Fruit fly (Drosophila melanogaster) whole organism, embryonic: ENCODE data around the gene CG8312.

Experiments used
- Aef1 ChIP-seq: fragments of 200-800 bp; sonication (Bioruptor generic); IDR thresholded peaks from 3 replicates; pipeline ENCODE4 v1.3.6; 2022; ENCODE audit warnings: missing biosample characterization, missing genetic modification characterization
- Atf6 ChIP-seq: fragments of 200-800 bp; sonication (Bioruptor generic); IDR thresholded peaks from 2 replicates; pipeline ENCODE4 v1.3.6; 2022; ENCODE audit warnings: missing biosample characterization, missing genetic modification characterization
- CG10366 ChIP-seq: fragments of 200-800 bp; sonication (Bioruptor generic); IDR thresholded peaks from 2 replicates; pipeline ENCODE4 v1.3.6; 2022; ENCODE audit warnings: missing biosample characterization, missing genetic modification characterization
- CG10543 ChIP-seq: fragments of 200-800 bp; sonication (Bioruptor generic); optimal IDR thresholded peaks from 3 replicates; lab custom pipeline; 2017; ENCODE audit warnings: missing biosample characterization, mild to moderate bottlenecking, missing genetic modification characterization, moderate library complexity
- CG12769 ChIP-seq: fragments of 200-800 bp; sonication (Bioruptor generic); optimal IDR thresholded peaks from 2 replicates; lab custom pipeline; 2019; ENCODE audit warnings: missing biosample characterization, mild to moderate bottlenecking, missing genetic modification characterization, moderate library complexity
- CG13287 ChIP-seq: fragments of 200-800 bp; sonication (Bioruptor generic); IDR thresholded peaks from 2 replicates; pipeline ENCODE4 v1.3.6; 2022; ENCODE audit warnings: missing biosample characterization, missing genetic modification characterization; ENCODE audit not compliant: partially characterized antibody
- CG13894 ChIP-seq: fragments of 200-800 bp; sonication (Bioruptor generic); optimal IDR thresholded peaks from 3 replicates; lab custom pipeline; 2018; ENCODE audit warnings: missing biosample characterization, mild to moderate bottlenecking, missing genetic modification characterization, moderate library complexity
- CG15011 ChIP-seq: fragments of 200-800 bp; sonication (Bioruptor generic); optimal IDR thresholded peaks from 3 replicates; lab custom pipeline; 2018; ENCODE audit warnings: missing biosample characterization, mild to moderate bottlenecking, missing genetic modification characterization
- CG17186 ChIP-seq: fragments of 200-800 bp; sonication (Bioruptor generic); optimal IDR thresholded peaks from 3 replicates; lab custom pipeline; 2017; ENCODE audit warnings: missing biosample characterization, missing genetic modification reagents, missing genetic modification characterization
- CG1792 ChIP-seq: fragments of 200-800 bp; sonication (Bioruptor generic); optimal IDR thresholded peaks from 2 replicates; lab custom pipeline; 2016; ENCODE audit warnings: missing biosample characterization, missing genetic modification characterization
- CG34224 ChIP-seq: fragments of 200-800 bp; sonication (Bioruptor generic); IDR thresholded peaks from 3 replicates; pipeline ENCODE4 v1.3.6; 2022; ENCODE audit warnings: missing biosample characterization, missing genetic modification characterization; ENCODE audit not compliant: partially characterized antibody
- CG34422 ChIP-seq: fragments of 200-800 bp; sonication (Bioruptor generic); IDR thresholded peaks from 3 replicates; pipeline ENCODE4 v1.3.6; 2022; ENCODE audit warnings: missing biosample characterization, missing genetic modification characterization
- CG42726 ChIP-seq: fragments of 200-800 bp; sonication (Bioruptor generic); IDR thresholded peaks from 2 replicates; pipeline ENCODE4 v1.3.6; 2022; ENCODE audit warnings: missing biosample characterization, missing genetic modification characterization; ENCODE audit not compliant: partially characterized antibody
- CG6272 ChIP-seq: fragments of 200-800 bp; sonication (Bioruptor generic); IDR thresholded peaks from 2 replicates; pipeline ENCODE4 v1.3.6; 2022; ENCODE audit warnings: missing biosample characterization, missing genetic modification characterization
- CG7271 ChIP-seq: fragments of 200-800 bp; sonication (Bioruptor generic); optimal IDR thresholded peaks from 2 replicates; lab custom pipeline; 2018; ENCODE audit warnings: missing biosample characterization, mild to moderate bottlenecking, missing genetic modification characterization, moderate library complexity
- Dbx ChIP-seq: fragments of 200-800 bp; sonication (Bioruptor generic); IDR thresholded peaks from 3 replicates; pipeline ENCODE4 v1.3.6; 2022; ENCODE audit warnings: missing biosample characterization, missing genetic modification characterization
- H15 ChIP-seq: fragments of 200-800 bp; sonication (Bioruptor generic); IDR thresholded peaks from 3 replicates; pipeline ENCODE4 v1.3.6; 2022; ENCODE audit warnings: missing biosample characterization, missing genetic modification characterization
- HmgD ChIP-seq: fragments of 200-800 bp; sonication (Bioruptor generic); optimal IDR thresholded peaks from 3 replicates; lab custom pipeline; 2016; ENCODE audit warnings: missing biosample characterization, missing genetic modification characterization
- Med ChIP-seq: fragments of 200-800 bp; sonication (Bioruptor generic); peaks from one replicate; lab custom pipeline; 2016; ENCODE audit warnings: missing biosample characterization, missing genetic modification characterization, mild to moderate bottlenecking, inconsistent platforms, moderate library complexity
- NFAT ChIP-seq: fragments of 200-800 bp; sonication (Bioruptor generic); IDR thresholded peaks from 2 replicates; pipeline ENCODE4 v1.3.6; 2022; ENCODE audit warnings: missing biosample characterization, missing genetic modification characterization
- Nf-YB ChIP-seq: fragments of 200-800 bp; sonication (Bioruptor generic); optimal IDR thresholded peaks from 3 replicates; lab custom pipeline; 2019; ENCODE audit warnings: missing biosample characterization, mild to moderate bottlenecking, missing genetic modification characterization, moderate library complexity
- Oaz ChIP-seq: fragments of 200-800 bp; sonication (Bioruptor generic); IDR thresholded peaks from 2 replicates; pipeline ENCODE4 v1.3.6; 2022; ENCODE audit warnings: missing biosample characterization, missing genetic modification characterization
- Pdp1 ChIP-seq, 2 experiments: fragments of 200-800 bp; sonication (Bioruptor generic); optimal IDR thresholded peaks; 3 replicates each; lab custom pipeline; 2016; ENCODE audit warnings: missing biosample characterization in 2 of 2, missing genetic modification characterization in 2 of 2, mild to moderate bottlenecking in 1 of 2, moderate library complexity in 1 of 2
- Rfx ChIP-seq: fragments of 200-800 bp; sonication (Bioruptor generic); IDR thresholded peaks from 2 replicates; pipeline ENCODE4 v1.3.6; 2022; ENCODE audit warnings: missing biosample characterization, missing genetic modification characterization
- Stat92E ChIP-seq, 3 experiments: fragments of >200 bp in 2 of 3; fragments of 200-800 bp in 1 of 3; sonication (Bioruptor generic) in 1 of 3; optimal IDR thresholded peaks; 2 replicates each; lab custom pipeline; 2017 to 2019; ENCODE audit warnings: missing biosample characterization in 3 of 3, missing genetic modification characterization in 3 of 3, mild to moderate bottlenecking in 1 of 3, moderate library complexity in 1 of 3
- amos ChIP-seq: fragments of 200-800 bp; sonication (Bioruptor generic); IDR thresholded peaks from 2 replicates; pipeline ENCODE4 v1.3.6; 2022; ENCODE audit warnings: missing biosample characterization, missing genetic modification characterization; ENCODE audit not compliant: partially characterized antibody
- chinmo ChIP-seq: fragments of 200-800 bp; sonication (Bioruptor generic); IDR thresholded peaks from 4 replicates; pipeline ENCODE4 v1.3.6; 2022; ENCODE audit warnings: missing biosample characterization, missing genetic modification characterization; ENCODE audit not compliant: partially characterized antibody
- ftz-f1 ChIP-seq: fragments of 200-800 bp; sonication (Bioruptor generic); optimal IDR thresholded peaks from 2 replicates; lab custom pipeline; 2016; ENCODE audit warnings: missing biosample characterization, missing genetic modification characterization
- gem ChIP-seq: fragments of 200-800 bp; sonication (Bioruptor generic); optimal IDR thresholded peaks from 2 replicates; lab custom pipeline; 2019; ENCODE audit warnings: missing biosample characterization, mild to moderate bottlenecking, missing genetic modification characterization, moderate library complexity
- grn ChIP-seq: fragments of 200-800 bp; sonication (Bioruptor generic); optimal IDR thresholded peaks from 3 replicates; lab custom pipeline; 2017; ENCODE audit warnings: missing biosample characterization, missing genetic modification characterization
- h ChIP-seq: fragments of >200 bp; optimal IDR thresholded peaks from 2 replicates; lab custom pipeline; 2017
- lov ChIP-seq, 2 experiments: fragments of 200-800 bp in 1 of 2; fragments of >200 bp in 1 of 2; sonication (Bioruptor generic) in 1 of 2; IDR thresholded peaks in 1 of 2; optimal IDR thresholded peaks in 1 of 2; 2 replicates in 1 of 2; 3 replicates in 1 of 2; pipeline versions ENCODE4 v1.3.6 to Lab custom; 2017 to 2022; ENCODE audit warnings: missing biosample characterization in 1 of 2, missing genetic modification characterization in 1 of 2
- nmo ChIP-seq: fragments of 200-800 bp; sonication (Bioruptor generic); optimal IDR thresholded peaks from 2 replicates; lab custom pipeline; 2018; ENCODE audit warnings: missing biosample characterization, mild to moderate bottlenecking, missing genetic modification characterization, moderate library complexity
- slou ChIP-seq: fragments of 200-800 bp; sonication (Bioruptor generic); optimal IDR thresholded peaks from 3 replicates; lab custom pipeline; 2016; ENCODE audit warnings: missing biosample characterization, missing genetic modification characterization
- slp2 ChIP-seq: fragments of 200-800 bp; sonication (Bioruptor generic); optimal IDR thresholded peaks from 2 replicates; lab custom pipeline; 2016; ENCODE audit warnings: missing biosample characterization, missing genetic modification characterization
- tin ChIP-seq: fragments of 200-800 bp; sonication (Bioruptor generic); optimal IDR thresholded peaks from 3 replicates; lab custom pipeline; 2016; ENCODE audit warnings: missing biosample characterization, missing genetic modification characterization
- tna ChIP-seq: fragments of 200-800 bp; sonication (Bioruptor generic); IDR thresholded peaks from 2 replicates; pipeline ENCODE4 v1.3.6; 2022; ENCODE audit warnings: missing biosample characterization, missing genetic modification characterization; ENCODE audit not compliant: partially characterized antibody
- unc-4 ChIP-seq: fragments of 200-800 bp; sonication (Bioruptor generic); IDR thresholded peaks from 2 replicates; pipeline ENCODE4 v1.3.6; 2022; ENCODE audit warnings: missing biosample characterization, missing genetic modification characterization; ENCODE audit not compliant: partially characterized antibody
- vvl ChIP-seq: fragments of 200-800 bp; sonication (Bioruptor generic); IDR thresholded peaks from 2 replicates; pipeline ENCODE4 v1.3.6; 2022; ENCODE audit warnings: missing biosample characterization, missing genetic modification characterization

Gene CG8312

dm6 chr3R:9626266-9626665 is 35.2 kb downstream of the CG8312 start:
- no peak for TF ChIP-seq HmgD (GFP tag; lab: Kevin White, UChicago)
- no peak for TF ChIP-seq CG17186
- 0 out of 3 replicates have a peak, but pooled peaks have one; percentile 9 for TF ChIP-seq H15 (GFP tag; lab: Robert Waterston, UW)
- 0 out of 3 replicates have a peak, but pooled peaks have one; percentile 8 for TF ChIP-seq CG34422 (GFP tag; lab: Robert Waterston, UW)
- TF ChIP-seq CG6272 (GFP tag; lab: Robert Waterston, UW) = no peak
- peak; percentile 31 for TF ChIP-seq CG13894 (tag; lab: Kevin White, UChicago)
- TF ChIP-seq CG10543 (GFP tag; lab: Kevin White, UChicago) = peak; percentile 26
- peak; percentile 15; the same call in 1 of the 2 replicates for TF ChIP-seq amos (GFP tag; lab: Robert Waterston, UW)
- TF ChIP-seq Stat92E (GFP tag; optimal IDR thresholded peaks at IDR 0.05; lab: Kevin White, UChicago) = no peak
- no peak for TF ChIP-seq Pdp1 (GFP tag; optimal IDR thresholded peaks at IDR 0.05; lab: Kevin White, UChicago)
- TF ChIP-seq CG10366 (GFP tag; lab: Robert Waterston, UW) = no peak
- no peak for TF ChIP-seq nmo (GFP tag; lab: Kevin White, UChicago)
- TF ChIP-seq slou (GFP tag; lab: Kevin White, UChicago) = no peak
- TF ChIP-seq CG7271 (tag; lab: Kevin White, UChicago) = no peak
- TF ChIP-seq h (lab: Kevin White, UChicago) = no peak
- peak; percentile 15; the same call in 1 of the 2 replicates for TF ChIP-seq tna (GFP tag; lab: Robert Waterston, UW)
- no peak for TF ChIP-seq Nf-YB (GFP tag; lab: Kevin White, UChicago)
- TF ChIP-seq Med (GFP tag; lab: Kevin White, UChicago) = peak; percentile 57
- peak; percentile 57 for TF ChIP-seq ftz-f1 (GFP tag; lab: Kevin White, UChicago)
- TF ChIP-seq unc-4 = no peak
- peak; percentile 84 for TF ChIP-seq chinmo (GFP tag; lab: Robert Waterston, UW)
- peak; percentile 65 for TF ChIP-seq CG12769 (tag; lab: Kevin White, UChicago)
- no peak for TF ChIP-seq lov (optimal IDR thresholded peaks at IDR 0.05; lab: Kevin White, UChicago)
- 0 out of 3 replicates have a peak, but pooled peaks have one; percentile 57 for TF ChIP-seq lov (GFP tag; IDR thresholded peaks at IDR 0.05; lab: Robert Waterston, UW)
- no peak for TF ChIP-seq Aef1 (GFP tag; lab: Robert Waterston, UW)
- peak; percentile 25; the same call in 1 of the 2 replicates for TF ChIP-seq NFAT (GFP tag; lab: Robert Waterston, UW)
- peak; percentile 9; the same call in 1 of the 2 replicates for TF ChIP-seq CG13287 (GFP tag; lab: Robert Waterston, UW)
- no peak for TF ChIP-seq Oaz (GFP tag; lab: Robert Waterston, UW)
- TF ChIP-seq slp2 = no peak
- no peak for TF ChIP-seq gem
- TF ChIP-seq Rfx = peak; percentile 30; the same call in 1 of the 2 replicates
- no peak for TF ChIP-seq grn (GFP tag; lab: Kevin White, UChicago)
- peak; percentile 10; the same call in 1 of the 3 replicates for TF ChIP-seq CG34224 (GFP tag; lab: Robert Waterston, UW)
- no peak for TF ChIP-seq CG1792 (GFP tag; lab: Kevin White, UChicago)
- 0 out of 2 replicates have a peak, but pooled peaks have one; percentile 13 for TF ChIP-seq vvl (GFP tag; lab: Robert Waterston, UW)
- TF ChIP-seq Dbx (GFP tag; lab: Robert Waterston, UW) = peak; percentile 27; the same call in 1 of the 3 replicates
- no peak for TF ChIP-seq CG15011
- 0 out of 2 replicates have a peak, but pooled peaks have one; percentile 15 for TF ChIP-seq Atf6 (GFP tag; lab: Robert Waterston, UW)
- TF ChIP-seq tin (GFP tag; lab: Kevin White, UChicago) = no peak
- TF ChIP-seq CG42726 (GFP tag; lab: Robert Waterston, UW) = 0 out of 2 replicates have a peak, but pooled peaks have one; percentile 35
- TF ChIP-seq, all 482 proteins: peak for 19
